Fruit fly (Drosophila melanogaster): Measurements from ENCODE around the gene CG4558.

The CG4558 gene

DNA sequence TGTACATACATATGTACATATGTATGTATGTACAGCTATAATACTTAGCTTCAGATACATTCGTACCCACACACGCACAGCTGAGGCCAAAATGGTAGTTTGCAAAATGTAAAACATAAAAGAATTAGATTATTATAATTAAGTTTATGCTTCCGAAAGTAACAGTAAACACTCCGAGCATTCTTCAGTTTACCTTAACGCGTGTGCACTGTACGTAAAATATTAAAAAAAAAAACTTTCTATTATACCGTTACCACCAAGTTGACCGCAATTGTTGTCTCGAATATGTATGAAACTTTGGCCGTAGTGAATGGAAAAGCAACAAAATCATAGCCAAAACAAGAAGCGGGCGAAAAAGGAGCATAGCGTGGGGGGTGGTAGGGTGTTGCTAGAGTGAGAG is 5.0 kb downstream of the CG4558 start (continued):
- peak; percentile 87 for TF ChIP-seq CG32532 (GFP tag; IDR thresholded peaks at IDR 0.05)
- peak; percentile 74 for TF ChIP-seq Side (GFP tag; optimal IDR thresholded peaks at IDR 0.05)
- TF ChIP-seq tup (GFP tag; optimal IDR thresholded peaks at IDR 0.05), result peak; percentile 41
- TF ChIP-seq CG8924 (tag; optimal IDR thresholded peaks at IDR 0.05), result peak; percentile 80
- TF ChIP-seq CG12104 (GFP tag; optimal IDR thresholded peaks at IDR 0.05), result peak; percentile 69
- peak; percentile 33 for TF ChIP-seq CG12769 (tag; optimal IDR thresholded peaks at IDR 0.05)
- peak; percentile 53 for TF ChIP-seq CG13624 (GFP tag; optimal IDR thresholded peaks at IDR 0.05)
- TF ChIP-seq usp (GFP tag; optimal IDR thresholded peaks at IDR 0.05), result no peak
- TF ChIP-seq mld (GFP tag; IDR thresholded peaks at IDR 0.05; ENCODE audit: partially characterized antibody), result no peak
- no peak for TF ChIP-seq CG7745 (tag; optimal IDR thresholded peaks at IDR 0.05)
- TF ChIP-seq bsh (GFP tag; optimal IDR thresholded peaks at IDR 0.05), result peak; percentile 56 to 87
- TF ChIP-seq CG4730 (GFP tag; IDR thresholded peaks at IDR 0.05), result peak; percentile 68
- peak; percentile 46 for TF ChIP-seq jing (GFP tag; optimal IDR thresholded peaks at IDR 0.05)
- peak; percentile 21 for TF ChIP-seq ac (GFP tag; optimal IDR thresholded peaks at IDR 0.05)
- peak; percentile 54 for TF ChIP-seq CG11085 (GFP tag; IDR thresholded peaks at IDR 0.05)
- peak; percentile 77; the same call in 2 of the 3 replicates for TF ChIP-seq CG34422 (GFP tag; IDR thresholded peaks at IDR 0.05)
- peak; percentile 47 for TF ChIP-seq slp2 (GFP tag; optimal IDR thresholded peaks at IDR 0.05)
- TF ChIP-seq CG2116 (GFP tag; optimal IDR thresholded peaks at IDR 0.05), result peak; percentile 46
- no peak for TF ChIP-seq Dip2 (GFP tag; IDR thresholded peaks at IDR 0.05)
- TF ChIP-seq gcm (GFP tag; optimal IDR thresholded peaks at IDR 0.05), result peak; percentile 70
- peak; percentile 88 for TF ChIP-seq lilli (GFP tag; optimal IDR thresholded peaks at IDR 0.05)
- peak; percentile 90 for TF ChIP-seq dmrt99B (tag; optimal IDR thresholded peaks at IDR 0.05)
- peak; percentile 48; the same call in 1 of the 2 replicates for TF ChIP-seq sens-2 (GFP tag; IDR thresholded peaks at IDR 0.05)
- TF ChIP-seq CG5953 (GFP tag; IDR thresholded peaks at IDR 0.05), result peak; percentile 52
- TF ChIP-seq org-1 (GFP tag; optimal IDR thresholded peaks at IDR 0.05), result peak; percentile 83
- TF ChIP-seq CG14014 (GFP tag; IDR thresholded peaks at IDR 0.05), result peak; percentile 62; the same call in 1 of the 2 replicates
- TF ChIP-seq CG13296 (GFP tag; optimal IDR thresholded peaks at IDR 0.05), result peak; percentile 76
- TF ChIP-seq disco-r (GFP tag; optimal IDR thresholded peaks at IDR 0.05), result peak; percentile 35
- TF ChIP-seq chif (GFP tag; optimal IDR thresholded peaks at IDR 0.05), result peak; percentile 38 to 60
- TF ChIP-seq wor (GFP tag; IDR thresholded peaks at IDR 0.05), result peak; percentile 59
- TF ChIP-seq Dad (GFP tag; optimal IDR thresholded peaks at IDR 0.05), result peak; percentile 65
- peak; percentile 65 for TF ChIP-seq Abd-B (GFP tag; optimal IDR thresholded peaks at IDR 0.05)
- TF ChIP-seq gfzf (GFP tag; optimal IDR thresholded peaks at IDR 0.05), result no peak
- peak; percentile 93 for TF ChIP-seq lab (GFP tag; optimal IDR thresholded peaks at IDR 0.05)
- peak; percentile 81 for TF ChIP-seq CG6689 (GFP tag; IDR thresholded peaks at IDR 0.05)
- TF ChIP-seq hbn (GFP tag; IDR thresholded peaks at IDR 0.05; ENCODE audit: partially characterized antibody), result no peak
- TF ChIP-seq CG43689 (GFP tag; IDR thresholded peaks at IDR 0.05), result no peak
- TF ChIP-seq CG7928 (GFP tag; optimal IDR thresholded peaks at IDR 0.05), result peak; percentile 59
- peak; percentile 38 for TF ChIP-seq CG8290 (GFP tag; optimal IDR thresholded peaks at IDR 0.05)
- TF ChIP-seq CG8290 (tag; optimal IDR thresholded peaks at IDR 0.05), result no peak
- TF ChIP-seq Sin3A (optimal IDR thresholded peaks at IDR 0.05), result no peak
- TF ChIP-seq CG14965 (GFP tag; optimal IDR thresholded peaks at IDR 0.05; ENCODE audit: borderline replicate concordance), result no peak
- TF ChIP-seq Stat92E (GFP tag; optimal IDR thresholded peaks at IDR 0.05), result no peak
- TF ChIP-seq Neu2 (GFP tag; optimal IDR thresholded peaks at IDR 0.05; ENCODE audit: borderline replicate concordance), result no peak
- TF ChIP-seq sug (tag; optimal IDR thresholded peaks at IDR 0.05), result peak; percentile 25
- TF ChIP-seq Dip3 (GFP tag; optimal IDR thresholded peaks at IDR 0.05), result peak; percentile 67
- peak; percentile 78 for TF ChIP-seq CG11456 (GFP tag; IDR thresholded peaks at IDR 0.05)
- TF ChIP-seq Hr3 (GFP tag; optimal IDR thresholded peaks at IDR 0.05), result peak; percentile 69
- TF ChIP-seq D (optimal IDR thresholded peaks at IDR 0.05), result no peak
- TF ChIP-seq D (GFP tag; optimal IDR thresholded peaks at IDR 0.05), result peak; percentile 80
- TF ChIP-seq CG42726 (GFP tag; IDR thresholded peaks at IDR 0.05; ENCODE audit: partially characterized antibody), result no peak

Measured in whole organism, embryonic.